Fruit fly (Drosophila melanogaster) whole organism, embryonic: ENCODE data around the gene rhea.

Experiments
- Aef1 ChIP-seq: fragments of 200-800 bp; sonication (Bioruptor generic); IDR thresholded peaks from 3 replicates; pipeline ENCODE4 v1.3.6; 2022; ENCODE audit warnings: missing biosample characterization, missing genetic modification characterization
- CG10209 ChIP-seq: fragments of 200-800 bp; sonication (Bioruptor generic); optimal IDR thresholded peaks from 3 replicates; lab custom pipeline; 2017; ENCODE audit warnings: missing biosample characterization, mild to moderate bottlenecking, missing genetic modification characterization, missing genetic modification reagents
- CG1024 ChIP-seq: fragments of 200-800 bp; sonication (Bioruptor generic); IDR thresholded peaks from 2 replicates; pipeline ENCODE4 v1.3.6; 2022; ENCODE audit warnings: missing biosample characterization, missing genetic modification characterization
- CG10462 ChIP-seq: fragments of 200-800 bp; sonication (Bioruptor generic); optimal IDR thresholded peaks from 2 replicates; lab custom pipeline; 2016; ENCODE audit warnings: missing biosample characterization, missing genetic modification characterization
- CG11456 ChIP-seq: fragments of 200-800 bp; sonication (Bioruptor generic); IDR thresholded peaks from 3 replicates; pipeline ENCODE4 v1.3.6; 2022; ENCODE audit warnings: missing biosample characterization, missing genetic modification characterization
- CG11695 ChIP-seq: fragments of 200-800 bp; sonication (Bioruptor generic); IDR thresholded peaks from 3 replicates; pipeline ENCODE4 v1.3.6; 2022; ENCODE audit warnings: missing biosample characterization, missing genetic modification characterization
- CG12071 ChIP-seq: fragments of 200-800 bp; sonication (Bioruptor generic); optimal IDR thresholded peaks from 3 replicates; lab custom pipeline; 2018; ENCODE audit warnings: missing biosample characterization, mild to moderate bottlenecking, missing genetic modification characterization
- CG12236 ChIP-seq: fragments of 200-800 bp; sonication (Bioruptor generic); optimal IDR thresholded peaks from 2 replicates; lab custom pipeline; 2016; ENCODE audit warnings: missing biosample characterization, missing genetic modification characterization
- CG2202 ChIP-seq: fragments of 200-800 bp; sonication (Bioruptor generic); optimal IDR thresholded peaks from 2 replicates; lab custom pipeline; 2018; ENCODE audit warnings: missing biosample characterization, mild to moderate bottlenecking, missing genetic modification characterization
- CG31388 ChIP-seq: fragments of 200-800 bp; sonication (Bioruptor generic); optimal IDR thresholded peaks from 2 replicates; lab custom pipeline; 2016; ENCODE audit warnings: missing biosample characterization, missing genetic modification characterization
- CG31441 ChIP-seq: fragments of 200-800 bp; sonication (Bioruptor generic); IDR thresholded peaks from 2 replicates; pipeline ENCODE4 v1.3.6; 2022; ENCODE audit warnings: missing biosample characterization, missing genetic modification characterization
- CG3281 ChIP-seq: fragments of 200-800 bp; sonication (Bioruptor generic); optimal IDR thresholded peaks from 3 replicates; lab custom pipeline; 2017; ENCODE audit warnings: missing biosample characterization, mild to moderate bottlenecking, missing genetic modification characterization
- CG7372 ChIP-seq: fragments of 200-800 bp; sonication (Bioruptor generic); IDR thresholded peaks from 2 replicates; pipeline ENCODE4 v1.3.6; 2022; ENCODE audit warnings: missing biosample characterization, missing genetic modification characterization
- CG8281 ChIP-seq: fragments of 200-800 bp; sonication (Bioruptor generic); optimal IDR thresholded peaks from 2 replicates; lab custom pipeline; 2018; ENCODE audit warnings: missing biosample characterization, mild to moderate bottlenecking, missing genetic modification characterization, moderate library complexity
- CG8924 ChIP-seq: fragments of 200-800 bp; optimal IDR thresholded peaks from 3 replicates; lab custom pipeline; 2019; ENCODE audit warnings: missing biosample characterization, mild to moderate bottlenecking, missing genetic modification characterization, moderate library complexity
- D ChIP-seq, 2 experiments: fragments of 200-800 bp in 1 of 2; fragments of >200 bp in 1 of 2; sonication (Bioruptor generic) in 1 of 2; optimal IDR thresholded peaks; 2 replicates in 1 of 2; 3 replicates in 1 of 2; lab custom pipeline; 2017; ENCODE audit warnings: mild to moderate bottlenecking in 1 of 2, missing biosample characterization in 1 of 2, missing genetic modification characterization in 1 of 2, missing genetic modification reagents in 1 of 2
- E2f1 ChIP-seq: fragments of 200-800 bp; sonication (Bioruptor generic); IDR thresholded peaks from 2 replicates; pipeline ENCODE4 v1.3.6; 2022; ENCODE audit warnings: missing biosample characterization, missing genetic modification characterization
- Lhr ChIP-seq: fragments of 200-800 bp; sonication (Bioruptor generic); optimal IDR thresholded peaks from 3 replicates; lab custom pipeline; 2017; ENCODE audit warnings: mild to moderate bottlenecking, missing biosample characterization, missing genetic modification reagents, missing genetic modification characterization
- MESR4 ChIP-seq: fragments of 200-800 bp; sonication (Bioruptor generic); optimal IDR thresholded peaks from 2 replicates; lab custom pipeline; 2018; ENCODE audit warnings: missing biosample characterization, mild to moderate bottlenecking, missing genetic modification characterization, moderate library complexity
- NK7.1 ChIP-seq: fragments of 200-800 bp; sonication (Bioruptor generic); optimal IDR thresholded peaks from 3 replicates; lab custom pipeline; 2016; ENCODE audit warnings: missing biosample characterization, missing genetic modification characterization
- Opbp ChIP-seq: fragments of 200-800 bp; sonication (Bioruptor generic); IDR thresholded peaks from 3 replicates; pipeline ENCODE4 v1.3.6; 2022; ENCODE audit warnings: missing biosample characterization, missing genetic modification characterization; ENCODE audit not compliant: partially characterized antibody
- Six4 ChIP-seq: fragments of 200-800 bp; sonication (Bioruptor generic); optimal IDR thresholded peaks from 2 replicates; lab custom pipeline; 2016; ENCODE audit warnings: missing biosample characterization, missing genetic modification characterization
- Sry-δ ChIP-seq: fragments of 200-800 bp; sonication (Bioruptor generic); optimal IDR thresholded peaks from 2 replicates; lab custom pipeline; 2016; ENCODE audit warnings: missing biosample characterization, missing genetic modification characterization
- ase ChIP-seq: fragments of 200-800 bp; sonication (Bioruptor generic); IDR thresholded peaks from 3 replicates; pipeline ENCODE4 v1.3.6; 2022; ENCODE audit warnings: missing biosample characterization, missing genetic modification characterization
- danr ChIP-seq: fragments of 200-800 bp; sonication (Bioruptor generic); IDR thresholded peaks from 2 replicates; pipeline ENCODE4 v1.3.6; 2022; ENCODE audit warnings: missing biosample characterization, missing genetic modification characterization
- ems ChIP-seq: fragments of 200-800 bp; sonication (Bioruptor generic); optimal IDR thresholded peaks from 3 replicates; lab custom pipeline; 2016; ENCODE audit warnings: missing biosample characterization, missing genetic modification characterization
- gcm2 ChIP-seq: fragments of 200-800 bp; sonication (Bioruptor generic); optimal IDR thresholded peaks from 2 replicates; lab custom pipeline; 2016; ENCODE audit warnings: missing biosample characterization, missing genetic modification characterization
- grau ChIP-seq: fragments of 200-800 bp; optimal IDR thresholded peaks from 3 replicates; lab custom pipeline; 2019; ENCODE audit warnings: missing biosample characterization, mild to moderate bottlenecking, missing genetic modification characterization, moderate library complexity
- kay ChIP-seq: fragments of 200-800 bp; sonication (Bioruptor generic); optimal IDR thresholded peaks from 2 replicates; lab custom pipeline; 2016; ENCODE audit warnings: missing biosample characterization, missing genetic modification characterization
- kni ChIP-seq: fragments of 200-800 bp; sonication (Bioruptor generic); optimal IDR thresholded peaks from 3 replicates; lab custom pipeline; 2017; ENCODE audit warnings: mild to moderate bottlenecking, missing biosample characterization, missing genetic modification reagents, missing genetic modification characterization
- pan ChIP-seq, 4 experiments: fragments of >200 bp in 3 of 4; fragments of 200-800 bp in 1 of 4; sonication (Bioruptor generic) in 1 of 4; optimal IDR thresholded peaks in 3 of 4; IDR thresholded peaks in 1 of 4; 2 replicates each; pipeline versions ENCODE4 v1.3.6 to Lab custom; 2017 to 2022; ENCODE audit warnings: missing biosample characterization in 2 of 4, missing genetic modification characterization in 2 of 4, mixed read lengths in 1 of 4
- pb ChIP-seq: fragments of 200-800 bp; sonication (Bioruptor generic); optimal IDR thresholded peaks from 3 replicates; lab custom pipeline; 2016; ENCODE audit warnings: missing biosample characterization, missing genetic modification characterization
- repo ChIP-seq: fragments of 200-800 bp; sonication (Bioruptor generic); optimal IDR thresholded peaks from 2 replicates; lab custom pipeline; 2016; ENCODE audit warnings: missing biosample characterization, missing genetic modification characterization
- sd ChIP-seq: fragments of 200-800 bp; sonication (Bioruptor generic); optimal IDR thresholded peaks from 3 replicates; lab custom pipeline; 2018; ENCODE audit warnings: missing biosample characterization, mild to moderate bottlenecking, missing genetic modification characterization, moderate library complexity
- sens ChIP-seq: fragments of 200-800 bp; sonication (Bioruptor generic); peaks from one replicate; lab custom pipeline; 2016; ENCODE audit warnings: missing biosample characterization, missing genetic modification characterization
- seq ChIP-seq: fragments of 200-800 bp; sonication (Bioruptor generic); IDR thresholded peaks from 2 replicates; pipeline ENCODE4 v1.3.6; 2022; ENCODE audit warnings: missing biosample characterization, missing genetic modification characterization
- sim ChIP-seq: fragments of 200-800 bp; sonication (Bioruptor generic); IDR thresholded peaks from 2 replicates; pipeline ENCODE4 v1.3.6; 2022; ENCODE audit warnings: missing biosample characterization, missing genetic modification characterization
- sob ChIP-seq: fragments of 200-800 bp; sonication (Bioruptor generic); IDR thresholded peaks from 2 replicates; pipeline ENCODE4 v1.3.6; 2022; ENCODE audit warnings: missing biosample characterization, missing genetic modification characterization
- stc ChIP-seq: fragments of 200-800 bp; sonication (Bioruptor generic); IDR thresholded peaks from 2 replicates; pipeline ENCODE4 v1.3.6; 2022; ENCODE audit warnings: missing biosample characterization, missing genetic modification characterization

Gene rhea

dm6 chr3L:8549183-8549890, 4.5 kb downstream of the rhea start (continued):
- TF ChIP-seq ems (GFP tag; lab: Kevin White, UChicago) (peak; percentile 15), pb (GFP tag; lab: Kevin White, UChicago) (peak; percentile 6), Sry-δ (GFP tag; lab: Kevin White, UChicago) (peak; percentile 20), Lhr (GFP tag; lab: Kevin White, UChicago) (peak; percentile 11), kay (GFP tag; lab: Kevin White, UChicago) (no peak), Six4 (peak; percentile 10), E2f1 (GFP tag; lab: Robert Waterston, UW) (peak; percentile 26; the same call in 1 of the 2 replicates), CG7372 (GFP tag; lab: Robert Waterston, UW) (no peak), Aef1 (GFP tag; lab: Robert Waterston, UW) (no peak), gcm2 (no peak), CG1024 (GFP tag; lab: Robert Waterston, UW) (no peak), CG10462 (GFP tag; lab: Kevin White, UChicago) (peak; percentile 20), pan (optimal IDR thresholded peaks at IDR 0.05; lab: Kevin White, UChicago) (no peak), pan (GFP tag; optimal IDR thresholded peaks at IDR 0.05 in 1 of 2, IDR thresholded peaks at IDR 0.05 in 1 of 2) (peak in 1 of 2 experiments; percentile 38), sd (tag; lab: Kevin White, UChicago) (peak; percentile 85), sob (GFP tag; lab: Robert Waterston, UW) (peak; percentile 34; the same call in 1 of the 2 replicates), CG8281 (tag; lab: Kevin White, UChicago) (peak; percentile 14), CG31441 (GFP tag; lab: Robert Waterston, UW) (peak; percentile 80), CG3281 (GFP tag; lab: Kevin White, UChicago) (peak; percentile 9), danr (GFP tag; lab: Robert Waterston, UW) (no peak; the same call in 1 of the 2 replicates), D (optimal IDR thresholded peaks at IDR 0.05; lab: Kevin White, UChicago) (no peak), D (GFP tag; optimal IDR thresholded peaks at IDR 0.05; lab: Kevin White, UChicago) (peak; percentile 56), ase (GFP tag; lab: Robert Waterston, UW) (0 out of 3 replicates have a peak, but pooled peaks have one; percentile 43), CG11695 (GFP tag; lab: Robert Waterston, UW) (peak; percentile 53; the same call in 2 of the 3 replicates), stc (GFP tag; lab: Robert Waterston, UW) (peak; percentile 66), CG8924 (tag; lab: Kevin White, UChicago) (peak; percentile 75), grau (peak; percentile 59), CG10209 (GFP tag; lab: Kevin White, UChicago) (peak; percentile 25), CG31388 (GFP tag; lab: Kevin White, UChicago) (no peak), CG11456 (GFP tag; lab: Robert Waterston, UW) (no peak), repo (peak; percentile 3), CG12236 (peak; percentile 54), kni (GFP tag; lab: Kevin White, UChicago) (peak; percentile 6), seq (GFP tag; lab: Robert Waterston, UW) (peak; percentile 57), Opbp (GFP tag; lab: Robert Waterston, UW) (no peak), MESR4 (no peak), sens (GFP tag; lab: Kevin White, UChicago) (peak; percentile 95), NK7.1 (GFP tag; lab: Kevin White, UChicago) (no peak), CG2202 (tag; lab: Kevin White, UChicago) (peak; percentile 53), CG12071 (GFP tag; lab: Kevin White, UChicago) (peak; percentile 42), sim (GFP tag; lab: Robert Waterston, UW) (peak; percentile 37; the same call in 1 of the 2 replicates)
